Fruit fly (Drosophila melanogaster) whole organism, pupa: Measurements from ENCODE around the gene CG43993.

ENCODE experiments used
- CG10348 ChIP-seq: fragments of 200-800 bp; sonication (Bioruptor generic); IDR thresholded peaks from 2 replicates; pipeline ENCODE4 v1.3.6; 2022; ENCODE audit warnings: missing biosample characterization, missing genetic modification characterization
- CG12605 ChIP-seq: fragments of 200-800 bp; sonication (Bioruptor generic); IDR thresholded peaks from 2 replicates; pipeline ENCODE4 v1.3.6; 2022; ENCODE audit warnings: missing biosample characterization, missing genetic modification characterization
- CG13204 ChIP-seq: fragments of 200-800 bp; sonication (Bioruptor generic); optimal IDR thresholded peaks from 2 replicates; lab custom pipeline; 2018; ENCODE audit warnings: missing biosample characterization, mild to moderate bottlenecking, missing genetic modification characterization, moderate library complexity
- CG14655 ChIP-seq: fragments of 200-800 bp; sonication (Bioruptor generic); optimal IDR thresholded peaks from 3 replicates; lab custom pipeline; 2017; ENCODE audit warnings: mild to moderate bottlenecking, missing biosample characterization, missing genetic modification reagents, missing genetic modification characterization
- CG15710 ChIP-seq: fragments of 200-800 bp; sonication (Bioruptor generic); optimal IDR thresholded peaks from 2 replicates; lab custom pipeline; 2018; ENCODE audit warnings: missing biosample characterization, mild to moderate bottlenecking, missing genetic modification characterization, moderate library complexity
- CG17806 ChIP-seq: fragments of 200-800 bp; sonication (Bioruptor generic); optimal IDR thresholded peaks from 2 replicates; lab custom pipeline; 2018; ENCODE audit warnings: missing biosample characterization, mild to moderate bottlenecking, missing genetic modification characterization, moderate library complexity
- CG32121 ChIP-seq: fragments of 200-800 bp; sonication (Bioruptor generic); IDR thresholded peaks from 2 replicates; pipeline ENCODE4 v1.3.6; 2022; ENCODE audit warnings: missing biosample characterization, missing genetic modification characterization
- CG34367 ChIP-seq: fragments of 200-800 bp; sonication (Bioruptor generic); optimal IDR thresholded peaks from 2 replicates; lab custom pipeline; 2018; ENCODE audit warnings: missing biosample characterization, mild to moderate bottlenecking, missing genetic modification characterization
- CG4496 ChIP-seq: fragments of 200-800 bp; sonication (Bioruptor generic); IDR thresholded peaks from 3 replicates; pipeline ENCODE4 v1.3.6; 2022; ENCODE audit warnings: missing biosample characterization, missing genetic modification characterization
- CG8159 ChIP-seq: fragments of 200-800 bp; sonication (Bioruptor generic); optimal IDR thresholded peaks from 3 replicates; lab custom pipeline; 2018; ENCODE audit warnings: missing biosample characterization, mild to moderate bottlenecking, missing genetic modification characterization, moderate library complexity
- CG8301 ChIP-seq: fragments of 200-800 bp; sonication (Bioruptor generic); optimal IDR thresholded peaks from 2 replicates; lab custom pipeline; 2018; ENCODE audit warnings: missing biosample characterization, mild to moderate bottlenecking, missing genetic modification characterization
- CG9948 ChIP-seq: fragments of 200-800 bp; sonication (Bioruptor generic); optimal IDR thresholded peaks from 2 replicates; lab custom pipeline; 2018; ENCODE audit warnings: missing biosample characterization, mild to moderate bottlenecking, missing genetic modification characterization, moderate library complexity
- D1 ChIP-seq: fragments of 200-800 bp; sonication (Bioruptor generic); optimal IDR thresholded peaks from 2 replicates; lab custom pipeline; 2018; ENCODE audit warnings: missing biosample characterization, mild to moderate bottlenecking, missing genetic modification characterization, moderate library complexity
- EcR ChIP-seq: fragments of 200-800 bp; sonication (Bioruptor generic); optimal IDR thresholded peaks from 3 replicates; lab custom pipeline; 2019; ENCODE audit warnings: missing biosample characterization, missing genetic modification characterization, mild to moderate bottlenecking, moderate library complexity, missing genetic modification reagents
- Ets98B ChIP-seq: fragments of 200-800 bp; sonication (Bioruptor generic); IDR thresholded peaks from 2 replicates; pipeline ENCODE4 v1.3.6; 2022; ENCODE audit warnings: missing biosample characterization, missing genetic modification characterization
- Pif1A ChIP-seq: fragments of 200-800 bp; sonication (Bioruptor generic); optimal IDR thresholded peaks from 3 replicates; lab custom pipeline; 2016; ENCODE audit warnings: missing biosample characterization, missing genetic modification characterization
- Pif1B ChIP-seq: fragments of 200-800 bp; sonication (Bioruptor generic); optimal IDR thresholded peaks from 3 replicates; lab custom pipeline; 2016; ENCODE audit warnings: missing biosample characterization, missing genetic modification characterization
- Snoo ChIP-seq: fragments of 200-800 bp; sonication (Bioruptor generic); optimal IDR thresholded peaks from 3 replicates; lab custom pipeline; 2017; ENCODE audit warnings: missing biosample characterization, mild to moderate bottlenecking, missing genetic modification characterization, inconsistent platforms
- fd96Ca ChIP-seq: fragments of 200-800 bp; sonication (Bioruptor generic); IDR thresholded peaks from 3 replicates; pipeline ENCODE4 v1.3.6; 2022; ENCODE audit warnings: missing biosample characterization, missing genetic modification characterization
- gl ChIP-seq: fragments of 200-800 bp; sonication (Bioruptor generic); optimal IDR thresholded peaks from 2 replicates; lab custom pipeline; 2018; ENCODE audit warnings: missing biosample characterization, mild to moderate bottlenecking, missing genetic modification characterization
- rn ChIP-seq: fragments of 200-800 bp; sonication (Bioruptor generic); IDR thresholded peaks from 2 replicates; pipeline ENCODE4 v1.3.6; 2022; ENCODE audit warnings: missing biosample characterization, missing genetic modification characterization

The CG43993 gene

DNA sequence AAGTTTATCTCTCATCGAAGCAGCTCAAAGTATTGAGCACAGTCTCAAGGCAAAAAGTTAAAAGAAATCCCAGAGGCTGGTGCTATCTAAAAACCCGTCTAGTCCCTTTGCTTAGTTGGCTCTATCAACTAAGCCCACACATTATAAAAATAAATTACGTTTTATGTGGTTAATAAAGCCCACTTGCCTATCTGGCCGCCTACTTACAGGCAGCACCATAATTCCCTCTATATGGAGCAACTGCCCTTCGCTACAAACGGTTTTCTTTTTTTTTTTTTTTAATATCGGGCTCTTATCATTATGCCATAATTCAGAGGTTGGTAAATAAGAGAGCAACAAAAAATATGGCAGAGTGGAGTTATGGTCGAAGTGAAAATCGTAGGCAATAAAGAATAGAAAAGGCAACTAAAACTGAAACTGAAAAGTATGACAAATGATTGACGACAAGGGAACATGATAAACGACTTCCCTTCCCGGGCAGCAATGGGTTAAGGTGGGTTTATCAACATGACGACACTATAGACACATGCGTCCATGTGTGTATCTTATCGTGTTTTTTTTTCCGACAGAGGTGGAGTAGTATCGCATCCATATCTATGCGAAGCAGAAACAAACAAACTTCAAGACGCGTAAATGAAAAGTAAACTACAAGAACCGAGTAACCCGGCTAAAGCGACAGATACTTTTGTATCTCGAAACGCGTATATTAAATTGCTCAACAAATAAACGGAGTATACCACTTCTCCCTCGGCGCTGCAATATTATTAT, 46.4 kb downstream of the CG43993 start:
- peak; percentile 14 for TF ChIP-seq CG8159 (tag; lab: Kevin White, UChicago)
- TF ChIP-seq EcR (GFP tag; lab: Kevin White, UChicago), result peak; percentile 26
- no peak for TF ChIP-seq Ets98B (GFP tag; lab: Robert Waterston, UW)
- no peak for TF ChIP-seq Pif1A (GFP tag; lab: Kevin White, UChicago)

DNA sequence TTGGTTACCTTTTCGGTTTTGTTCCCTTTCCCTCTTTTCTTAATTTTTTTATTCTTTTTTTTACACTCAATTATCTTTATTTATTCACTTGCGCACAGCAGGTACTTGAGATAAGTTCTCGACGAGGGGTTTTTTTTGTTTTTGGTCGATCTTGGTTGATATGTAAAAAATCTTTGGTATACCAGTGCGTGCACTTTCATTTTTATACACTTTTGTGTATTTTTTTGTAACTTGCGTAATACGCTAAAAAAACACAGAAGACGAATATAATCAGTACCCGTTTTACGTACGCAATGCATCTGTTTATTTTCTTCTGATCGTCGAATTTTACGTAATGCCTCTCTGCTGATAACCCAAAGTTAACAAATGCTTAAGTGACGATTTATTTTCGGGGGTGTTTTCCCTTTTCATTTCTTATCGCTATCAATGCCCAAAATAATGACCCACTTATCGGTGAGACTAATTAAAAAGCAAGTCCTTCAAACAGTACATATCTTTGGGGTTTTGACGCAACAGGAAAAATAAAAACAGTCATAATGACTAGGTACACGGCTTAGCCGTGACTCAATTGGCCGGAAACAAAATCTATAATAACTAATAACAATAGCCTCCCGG, 47.1 kb downstream of the CG43993 start:
- TF ChIP-seq CG17806 (no peak), CG15710 (tag; lab: Kevin White, UChicago) (no peak), CG8159 (tag; lab: Kevin White, UChicago) (no peak), CG14655 (GFP tag; lab: Kevin White, UChicago) (no peak), CG12605 (GFP tag; lab: Robert Waterston, UW) (no peak), CG4496 (GFP tag; lab: Robert Waterston, UW) (no peak), CG10348 (GFP tag; lab: Robert Waterston, UW) (no peak), Ets98B (GFP tag; lab: Robert Waterston, UW) (no peak)
- TF ChIP-seq, all 21 proteins: peak for 0

DNA sequence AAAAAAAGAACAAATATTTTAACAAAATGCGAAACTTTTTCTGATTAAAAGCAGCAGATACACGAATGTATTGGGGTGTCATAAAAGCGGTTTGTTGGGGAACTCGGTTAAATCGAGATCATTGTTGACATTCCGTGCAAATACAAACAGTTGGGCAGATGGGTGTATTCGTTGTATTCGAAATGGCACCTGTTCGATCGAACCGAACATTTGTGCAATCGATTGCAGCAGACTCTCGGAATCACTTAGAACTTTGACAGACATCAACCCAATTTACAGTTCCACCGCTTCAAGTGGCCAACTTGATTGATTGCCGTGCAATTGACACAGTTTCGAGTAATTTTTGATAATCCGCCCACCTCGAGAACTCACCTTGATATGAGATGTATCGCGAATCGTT, 48.1 kb downstream of the CG43993 start:
- TF ChIP-seq Ets98B (GFP tag; lab: Robert Waterston, UW) (no peak), CG15710 (tag; lab: Kevin White, UChicago) (no peak), CG13204 (no peak), CG10348 (GFP tag; lab: Robert Waterston, UW) (no peak), gl (tag; lab: Kevin White, UChicago) (no peak), Snoo (tag; lab: Kevin White, UChicago) (no peak), D1 (no peak), rn (GFP tag; lab: Robert Waterston, UW) (no peak), CG34367 (tag; lab: Kevin White, UChicago) (no peak), CG4496 (GFP tag; lab: Robert Waterston, UW) (no peak), CG32121 (no peak), Pif1B (no peak), fd96Ca (no peak), CG9948 (tag; lab: Kevin White, UChicago) (no peak), CG14655 (GFP tag; lab: Kevin White, UChicago) (no peak), Pif1A (GFP tag; lab: Kevin White, UChicago) (no peak), EcR (GFP tag; lab: Kevin White, UChicago) (no peak), CG12605 (GFP tag; lab: Robert Waterston, UW) (no peak)

DNA sequence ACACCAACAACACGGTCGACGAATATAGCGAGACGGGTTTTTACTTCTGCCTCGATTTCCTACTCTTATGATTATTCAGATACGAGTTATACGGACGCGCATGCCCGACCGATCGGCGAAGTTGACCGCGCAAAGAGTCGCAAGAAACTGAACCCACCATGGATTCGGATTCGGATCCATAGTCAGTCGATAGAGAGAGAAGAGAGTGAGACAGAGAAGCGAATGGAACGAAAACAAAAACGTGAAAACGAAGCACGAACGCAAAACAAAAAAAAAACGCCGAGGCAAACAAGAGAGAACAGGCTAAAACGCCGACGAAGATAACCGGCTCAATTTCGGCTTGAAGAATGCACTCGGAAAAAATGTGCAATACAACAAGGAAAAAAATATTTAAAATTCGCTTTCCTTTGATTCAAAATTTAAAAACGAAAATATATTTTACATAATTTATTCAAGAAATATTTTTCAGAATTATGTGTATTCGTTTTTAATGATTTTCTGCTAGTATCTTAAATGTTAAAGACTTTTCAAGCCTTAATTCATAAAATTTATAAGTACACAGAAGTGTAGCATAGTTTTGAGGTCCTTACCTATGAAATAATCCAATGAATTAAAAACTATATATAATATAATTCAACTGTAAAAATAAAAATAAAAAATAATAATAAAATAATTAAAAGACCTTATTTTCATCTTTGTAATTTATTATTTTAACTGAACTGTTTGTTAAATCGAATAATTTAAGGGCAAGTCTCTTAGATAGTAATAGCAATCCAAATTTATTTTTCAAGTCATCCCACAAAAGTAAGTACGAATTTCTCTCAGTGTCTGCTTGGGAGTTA, 49.5 kb downstream of the CG43993 start, which contains the start of gene Sema5c:
Gene Sema5c, minus strand, starts transcription at position 152 of the 842 bp plus-strand sequence.
- TF ChIP-seq CG4496 (GFP tag; lab: Robert Waterston, UW) (peak; percentile 84), Pif1A (GFP tag; lab: Kevin White, UChicago) (peak; percentile 30), CG34367 (tag; lab: Kevin White, UChicago) (peak; percentile 52), CG9948 (tag; lab: Kevin White, UChicago) (peak; percentile 78), CG17806 (peak; percentile 58), rn (GFP tag; lab: Robert Waterston, UW) (peak; percentile 55), CG8301 (tag; lab: Kevin White, UChicago) (peak; percentile 12), D1 (no peak), CG8159 (tag; lab: Kevin White, UChicago) (peak; percentile 86), fd96Ca (peak; percentile 53; the same call in 2 of the 3 replicates), CG32121 (peak; percentile 40; the same call in 1 of the 2 replicates), Ets98B (GFP tag; lab: Robert Waterston, UW) (peak; percentile 72), CG12605 (GFP tag; lab: Robert Waterston, UW) (peak; percentile 81), EcR (GFP tag; lab: Kevin White, UChicago) (peak; percentile 79), Snoo (tag; lab: Kevin White, UChicago) (peak; percentile 69), CG10348 (GFP tag; lab: Robert Waterston, UW) (no peak), CG15710 (tag; lab: Kevin White, UChicago) (peak; percentile 76), CG13204 (peak; percentile 32), gl (tag; lab: Kevin White, UChicago) (peak; percentile 63), CG14655 (GFP tag; lab: Kevin White, UChicago) (peak; percentile 68), Pif1B (peak; percentile 71)

DNA sequence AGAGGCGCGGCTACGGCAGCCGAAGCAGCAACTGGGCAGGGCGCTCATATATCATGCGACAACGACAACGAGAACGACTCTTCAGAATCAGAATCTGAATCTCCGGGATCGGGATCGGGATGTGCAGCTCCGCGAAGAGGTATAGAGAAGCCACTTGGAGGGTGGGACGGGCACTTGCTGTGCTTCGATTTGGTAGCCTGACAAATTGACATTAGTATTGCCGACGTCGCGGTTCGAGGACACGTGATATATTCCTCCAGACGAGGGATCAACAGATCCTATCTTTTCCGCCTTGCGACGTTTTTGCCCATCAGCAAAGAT, 50.1 kb downstream of the CG43993 start:
- TF ChIP-seq CG12605 (GFP tag; lab: Robert Waterston, UW), result 0 out of 2 replicates have a peak, but pooled peaks have one; percentile 7
- no peak for TF ChIP-seq CG15710 (tag; lab: Kevin White, UChicago)
- TF ChIP-seq CG17806, result no peak
